Fruit fly (Drosophila melanogaster) whole organism, wandering third instar larva: ENCODE data around the gene CG15482.

ENCODE experiments used
- Abd-B ChIP-seq: fragments of >200 bp; optimal IDR thresholded peaks from 2 replicates; lab custom pipeline; 2017; ENCODE audit warnings: missing biosample characterization, missing genetic modification characterization
- CG32264 ChIP-seq: fragments of 200-800 bp; sonication (Bioruptor generic); optimal IDR thresholded peaks from 2 replicates; lab custom pipeline; 2016; ENCODE audit warnings: missing biosample characterization, missing genetic modification characterization
- CG9705 ChIP-seq: fragments of 200-800 bp; sonication (Bioruptor generic); optimal IDR thresholded peaks from 2 replicates; lab custom pipeline; 2018; ENCODE audit warnings: missing biosample characterization, mild to moderate bottlenecking, missing genetic modification characterization
- Dif ChIP-seq: fragments of 200-275, 200-300 bp; sonication (Bioruptor generic); optimal IDR thresholded peaks from 2 replicates; lab custom pipeline; 2018; ENCODE audit warnings: missing biosample characterization, missing genetic modification characterization; ENCODE audit not compliant: partially characterized antibody
- GATAd ChIP-seq: sonication (Bioruptor generic); optimal IDR thresholded peaks from 2 replicates; lab custom pipeline; 2016; ENCODE audit warnings: missing biosample characterization, missing genetic modification characterization
- Hnf4 ChIP-seq: fragments of 200-800 bp; sonication (Bioruptor generic); optimal IDR thresholded peaks from 2 replicates; lab custom pipeline; 2016; ENCODE audit warnings: missing biosample characterization, mild to moderate bottlenecking, missing genetic modification characterization
- Hr78 ChIP-seq: fragments of >200 bp; optimal IDR thresholded peaks from 2 replicates; lab custom pipeline; 2017; ENCODE audit warnings: missing biosample characterization, missing genetic modification characterization
- Hr83 ChIP-seq: fragments of 200-300 bp; sonication (Bioruptor generic); optimal IDR thresholded peaks from 2 replicates; lab custom pipeline; 2016; ENCODE audit warnings: missing biosample characterization, mild to moderate bottlenecking, missing genetic modification characterization, moderate library complexity; ENCODE audit not compliant: poor library complexity, severe bottlenecking
- Jra ChIP-seq: sonication (Bioruptor generic); optimal IDR thresholded peaks from 2 replicates; lab custom pipeline; 2016; ENCODE audit warnings: missing biosample characterization, missing genetic modification characterization
- Mio ChIP-seq: sonication (Bioruptor generic); optimal IDR thresholded peaks from 2 replicates; lab custom pipeline; 2016; ENCODE audit warnings: missing biosample characterization, missing genetic modification characterization
- Myc ChIP-seq: fragments of >200 bp; optimal IDR thresholded peaks from 2 replicates; lab custom pipeline; 2017
- N ChIP-seq: fragments of >200 bp; optimal IDR thresholded peaks from 2 replicates; lab custom pipeline; 2018; ENCODE audit warnings: missing biosample characterization, missing external identifiers, missing genetic modification characterization
- Rel ChIP-seq, 2 experiments: fragments of 200-800 bp; sonication (Bioruptor generic) in 1 of 2; optimal IDR thresholded peaks; 2 replicates in 1 of 2; 3 replicates in 1 of 2; lab custom pipeline; 2016 to 2019; ENCODE audit warnings: mild to moderate bottlenecking in 2 of 2, missing biosample characterization in 2 of 2, missing genetic modification characterization in 2 of 2, moderate library complexity in 1 of 2
- Sp1 ChIP-seq: fragments of 200-800 bp; sonication (Bioruptor generic); optimal IDR thresholded peaks from 3 replicates; lab custom pipeline; 2019; ENCODE audit warnings: missing biosample characterization, mild to moderate bottlenecking, missing genetic modification characterization, moderate library complexity
- Vsx2 ChIP-seq: fragments of 200-300, 225-300 bp; sonication (Bioruptor generic); optimal IDR thresholded peaks from 2 replicates; lab custom pipeline; 2018; ENCODE audit warnings: missing biosample characterization, missing genetic modification characterization; ENCODE audit not compliant: partially characterized antibody
- br ChIP-seq: fragments of 200-800 bp; sonication (Bioruptor generic); optimal IDR thresholded peaks from 2 replicates; lab custom pipeline; 2016; ENCODE audit warnings: missing biosample characterization, missing genetic modification characterization
- brk ChIP-seq: fragments of 200-800 bp; sonication (Bioruptor generic); optimal IDR thresholded peaks from 2 replicates; lab custom pipeline; 2016; ENCODE audit warnings: missing biosample characterization, mild to moderate bottlenecking, missing genetic modification characterization
- dl ChIP-seq, 2 experiments: fragments of 175-275, 200-275 bp in 1 of 2; fragments of 200-275 bp in 1 of 2; sonication (Bioruptor generic); optimal IDR thresholded peaks; lab custom pipeline; 2018; ENCODE audit warnings: mild to moderate bottlenecking in 2 of 2, missing biosample characterization in 2 of 2, missing genetic modification characterization in 2 of 2, moderate library complexity in 2 of 2; ENCODE audit not compliant: partially characterized antibody in 2 of 2, insufficient read depth in 1 of 2
- dmrt93B ChIP-seq: fragments of 200-800 bp; sonication (Bioruptor generic); optimal IDR thresholded peaks from 2 replicates; lab custom pipeline; 2018; ENCODE audit warnings: missing biosample characterization, mild to moderate bottlenecking, missing genetic modification characterization
- dsf ChIP-seq: sonication (Bioruptor generic); optimal IDR thresholded peaks from 2 replicates; lab custom pipeline; 2016; ENCODE audit warnings: missing biosample characterization, missing genetic modification characterization, borderline replicate concordance
- fru ChIP-seq: fragments of 200-800 bp; sonication (Bioruptor generic); optimal IDR thresholded peaks from 3 replicates; lab custom pipeline; 2016; ENCODE audit warnings: missing biosample characterization, mild to moderate bottlenecking, missing genetic modification characterization
- h ChIP-seq: fragments of 200-800 bp; sonication (Bioruptor generic); optimal IDR thresholded peaks from 3 replicates; lab custom pipeline; 2016; ENCODE audit warnings: missing biosample characterization, mild to moderate bottlenecking, missing genetic modification characterization
- jim ChIP-seq: fragments of 175-275, 200-325 bp; sonication (Bioruptor generic); optimal IDR thresholded peaks from 2 replicates; lab custom pipeline; 2016; ENCODE audit warnings: missing biosample characterization, mild to moderate bottlenecking, missing genetic modification characterization
- lola ChIP-seq: fragments of >200 bp; optimal IDR thresholded peaks from 2 replicates; lab custom pipeline; 2017; ENCODE audit warnings: missing biosample characterization, missing genetic modification characterization
- pan ChIP-seq: fragments of >200 bp; optimal IDR thresholded peaks from 2 replicates; lab custom pipeline; 2017
- psq ChIP-seq: fragments of 200-800 bp; sonication (Bioruptor generic); optimal IDR thresholded peaks from 3 replicates; lab custom pipeline; 2017; ENCODE audit warnings: missing biosample characterization, mild to moderate bottlenecking, missing genetic modification characterization, moderate library complexity
- sage ChIP-seq: fragments of 200-800 bp; sonication (Bioruptor generic); optimal IDR thresholded peaks from 2 replicates; lab custom pipeline; 2016; ENCODE audit warnings: missing biosample characterization, mild to moderate bottlenecking, missing genetic modification characterization
- sv ChIP-seq: fragments of 200-800 bp; sonication (Bioruptor generic); optimal IDR thresholded peaks from 3 replicates; lab custom pipeline; 2016; ENCODE audit warnings: missing biosample characterization, missing genetic modification characterization
- tai ChIP-seq: sonication (Bioruptor generic); optimal IDR thresholded peaks from 2 replicates; lab custom pipeline; 2016; ENCODE audit warnings: missing biosample characterization, missing genetic modification characterization
- usp ChIP-seq: fragments of >200 bp; optimal IDR thresholded peaks from 2 replicates; lab custom pipeline; 2017; ENCODE audit warnings: missing biosample characterization, missing genetic modification characterization
- woc ChIP-seq: sonication (Bioruptor generic); optimal IDR thresholded peaks from 2 replicates; lab custom pipeline; 2016; ENCODE audit warnings: missing biosample characterization, mild to moderate bottlenecking, missing genetic modification characterization

CG15482 gene

DNA sequence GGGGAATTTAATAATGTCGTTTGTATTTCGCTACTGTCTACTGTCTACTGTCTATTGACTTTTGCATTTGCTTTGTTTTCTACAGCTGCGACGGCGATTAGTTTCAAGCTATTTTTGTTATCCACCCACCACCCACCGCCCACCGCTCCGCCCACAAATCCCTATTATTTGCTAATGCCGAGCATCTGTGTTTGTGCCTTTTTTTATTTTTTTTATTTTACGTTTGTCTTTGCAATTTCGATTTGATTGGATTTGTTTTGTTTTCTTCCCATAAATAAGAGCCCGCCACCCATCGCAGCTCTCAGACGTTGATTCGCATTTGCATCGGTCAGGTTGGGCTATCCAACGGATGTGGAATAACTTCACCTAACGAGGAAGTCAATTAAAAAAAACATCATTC lies 24.6 kb upstream of the CG15482 start, which contains the start of gene Jhbp14:
Gene Jhbp14 (plus strand): TSS at position 301 of the 400 bp plus-strand sequence.
- no peak for TF ChIP-seq sage
- TF ChIP-seq br: no peak
- TF ChIP-seq N (GFP tag; lab: Kevin White, UChicago): no peak
- no peak for TF ChIP-seq Myc
- TF ChIP-seq jim: no peak
- TF ChIP-seq Vsx2 (GFP tag; lab: Kevin White, UChicago): no peak
- TF ChIP-seq dsf (GFP tag; lab: Kevin White, UChicago): no peak
- no peak for TF ChIP-seq psq (GFP tag; lab: Kevin White, UChicago)
- no peak for TF ChIP-seq CG32264 (GFP tag; lab: Kevin White, UChicago)
- no peak for TF ChIP-seq tai
- no peak for TF ChIP-seq dmrt93B
- no peak for TF ChIP-seq Hr83 (GFP tag; lab: Kevin White, UChicago)
- TF ChIP-seq CG9705 (GFP tag; lab: Kevin White, UChicago): no peak

DNA sequence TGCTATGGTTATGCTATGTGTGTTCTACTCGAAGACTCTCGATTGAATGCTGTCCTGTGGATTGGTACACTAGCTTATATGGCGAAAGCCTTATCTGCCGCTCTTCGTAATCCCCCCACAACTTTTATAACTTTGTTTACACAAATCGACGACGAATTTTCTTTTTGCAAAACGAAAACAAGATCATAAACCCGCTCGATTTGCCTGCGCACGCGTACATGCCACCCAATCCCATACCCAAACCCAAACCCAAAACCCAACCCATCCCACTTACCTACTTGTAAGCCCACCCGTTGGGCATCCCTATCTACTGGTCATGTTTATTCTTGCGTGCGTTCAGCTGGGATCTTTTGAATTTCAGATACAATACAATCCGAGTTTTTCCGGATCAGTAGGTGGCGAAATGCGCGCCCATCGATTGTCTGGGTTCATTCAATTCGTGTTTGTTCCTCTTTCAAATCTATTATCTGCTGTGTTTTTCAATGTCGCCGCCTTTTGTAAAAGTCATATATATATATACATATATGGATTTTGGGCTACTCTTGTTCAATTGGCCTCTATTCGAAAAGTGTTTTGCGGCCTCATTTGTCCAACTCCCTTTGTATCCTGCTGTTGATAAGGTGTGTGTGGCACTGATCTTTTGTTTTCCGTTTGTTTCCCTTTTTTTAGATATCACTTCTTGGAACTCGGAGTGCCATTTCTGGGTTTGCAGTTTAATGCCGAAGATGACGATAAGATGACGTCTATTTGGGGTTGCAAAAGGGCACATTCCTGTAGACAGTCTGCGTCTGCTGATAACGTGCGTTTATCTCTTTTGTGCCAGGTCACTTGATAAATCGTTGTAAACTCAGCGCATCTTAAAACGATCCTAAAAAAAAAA lies 23.2 kb upstream of the CG15482 start, which contains the start of gene Mabi:
Gene Mabi (minus strand): TSS at position 51 of the 880 bp plus-strand sequence.
- TF ChIP-seq tai (no peak), Mio (GFP tag; lab: Kevin White, UChicago) (no peak), Jra (GFP tag; lab: Kevin White, UChicago) (no peak), sage (no peak), pan (no peak), Hr83 (GFP tag; lab: Kevin White, UChicago) (no peak)

- TF ChIP-seq dsf (GFP tag; lab: Kevin White, UChicago) (no peak), woc (GFP tag; lab: Kevin White, UChicago) (no peak), Hnf4 (GFP tag; lab: Kevin White, UChicago) (no peak), Dif (GFP tag; lab: Kevin White, UChicago) (no peak), psq (GFP tag; lab: Kevin White, UChicago) (no peak), Abd-B (no peak), N (GFP tag; lab: Kevin White, UChicago) (no peak), fru (GFP tag; lab: Kevin White, UChicago) (no peak), tai (no peak), CG32264 (GFP tag; lab: Kevin White, UChicago) (no peak), Mio (GFP tag; lab: Kevin White, UChicago) (no peak), Vsx2 (GFP tag; lab: Kevin White, UChicago) (no peak), h (GFP tag; lab: Kevin White, UChicago) (no peak), GATAd (no peak), sv (GFP tag; lab: Kevin White, UChicago) (no peak), Hr83 (GFP tag; lab: Kevin White, UChicago) (no peak)
Observed at dm6 chr2L:13231739-13232138, 20.1 kb upstream of the CG15482 start, which contains the start of gene Prosalpha6T. Prosalpha6T (plus strand) TSS chr2L:13232039.

dm6 chr2L:13229388-13229882 lies 17.8 kb upstream of the CG15482 start, which contains the start of gene CG16815:
CG16815 (plus strand) TSS chr2L:13229832.
- no peak for TF ChIP-seq pan
- TF ChIP-seq Hr78 (GFP tag; lab: Kevin White, UChicago): no peak
- no peak for TF ChIP-seq usp
- no peak for TF ChIP-seq Hnf4 (GFP tag; lab: Kevin White, UChicago)
- TF ChIP-seq lola (GFP tag; lab: Kevin White, UChicago): no peak
- TF ChIP-seq Rel (GFP tag; optimal IDR thresholded peaks at IDR 0.05; lab: Kevin White, UChicago): no peak
- TF ChIP-seq Rel (tag; optimal IDR thresholded peaks at IDR 0.05; lab: Kevin White, UChicago): no peak
- no peak for TF ChIP-seq h (GFP tag; lab: Kevin White, UChicago)
- no peak for TF ChIP-seq CG32264 (GFP tag; lab: Kevin White, UChicago)
- no peak for TF ChIP-seq tai
- no peak for TF ChIP-seq Jra (GFP tag; lab: Kevin White, UChicago)
- TF ChIP-seq Sp1: no peak
- no peak for TF ChIP-seq brk (GFP tag; lab: Kevin White, UChicago)
- no peak for TF ChIP-seq GATAd
- TF ChIP-seq sv (GFP tag; lab: Kevin White, UChicago): no peak
- no peak for TF ChIP-seq dl (GFP tag; optimal IDR thresholded peaks at IDR 0.05; lab: Kevin White, UChicago; ENCODE audit: insufficient read depth in 1 of 2, partially characterized antibody in 2 of 2)
